Worm (Caenorhabditis elegans): ENCODE data around the gene lin-29.

ce11 chrII:11874674-11875198, 60.4 kb downstream of the lin-29 start, which contains the start of the genes npp-3 and top-2:
- peak; percentile 74 for TF ChIP-seq him-1 (tag; optimal IDR thresholded peaks at IDR 0.05)
- no peak for TF ChIP-seq dao-5 (tag; optimal IDR thresholded peaks at IDR 0.05)
- peak; percentile 88 for TF ChIP-seq W03F9.2 (tag; optimal IDR thresholded peaks at IDR 0.05)

Measured in whole organism, L4/young adult.